Worm (Caenorhabditis elegans) whole organism, late embryonic: ENCODE measurements around the gene F58A4.2.

Experiments
- C38D4.7 ChIP-seq: fragments of 200-800 bp; sonication (Bioruptor generic); optimal IDR thresholded peaks from 2 replicates; lab custom pipeline; 2018; ENCODE audit warnings: mild to moderate bottlenecking, missing genetic modification characterization, moderate library complexity, missing compliant biosample characterization
- F13H6.1 ChIP-seq: sonication (generic microtip); optimal IDR thresholded peaks from 2 replicates; lab custom pipeline; 2016; ENCODE audit warnings: missing genetic modification characterization, missing compliant biosample characterization
- K02D7.2 ChIP-seq: sonication (generic microtip); optimal IDR thresholded peaks from 2 replicates; lab custom pipeline; 2017; ENCODE audit warnings: mild to moderate bottlenecking, missing genetic modification characterization, missing compliant biosample characterization
- Y22D7AL.16 ChIP-seq: sonication (generic microtip); optimal IDR thresholded peaks from 2 replicates; lab custom pipeline; 2016; ENCODE audit warnings: missing genetic modification characterization, missing compliant biosample characterization
- ahr-1 ChIP-seq: sonication (generic microtip); optimal IDR thresholded peaks from 2 replicates; lab custom pipeline; 2016; ENCODE audit warnings: missing genetic modification characterization, missing compliant biosample characterization
- ceh-14 ChIP-seq: sonication (generic microtip); optimal IDR thresholded peaks from 2 replicates; lab custom pipeline; 2016; ENCODE audit warnings: missing genotype, missing genetic modification characterization, missing compliant biosample characterization
- ceh-19 ChIP-seq: fragments of 200-800 bp; sonication (Bioruptor generic); optimal IDR thresholded peaks from 2 replicates; lab custom pipeline; 2018; ENCODE audit warnings: mild to moderate bottlenecking, missing genetic modification characterization, missing compliant biosample characterization
- ceh-22 ChIP-seq: sonication (generic microtip); optimal IDR thresholded peaks from 2 replicates; lab custom pipeline; 2017; ENCODE audit warnings: missing biosample characterization, missing genetic modification characterization
- ceh-30 ChIP-seq: fragments of 150-350 bp; optimal IDR thresholded peaks from 2 replicates; lab custom pipeline; 2014; ENCODE audit warnings: missing biosample characterization, missing genetic modification characterization
- ceh-31 ChIP-seq: sonication (generic microtip); optimal IDR thresholded peaks from 2 replicates; lab custom pipeline; 2016; ENCODE audit warnings: missing genetic modification characterization, missing compliant biosample characterization
- ceh-48 ChIP-seq: sonication (generic microtip); optimal IDR thresholded peaks from 2 replicates; lab custom pipeline; 2016; ENCODE audit warnings: missing genetic modification characterization, inconsistent platforms, missing compliant biosample characterization
- dve-1 ChIP-seq: sonication (generic microtip); optimal IDR thresholded peaks from 2 replicates; lab custom pipeline; 2017; ENCODE audit warnings: antibody characterized with exemption, mild to moderate bottlenecking, missing genetic modification characterization, missing compliant biosample characterization
- elt-2 ChIP-seq: sonication (generic microtip); optimal IDR thresholded peaks from 2 replicates; lab custom pipeline; 2016; ENCODE audit warnings: missing genetic modification reagents, missing genetic modification characterization, missing compliant biosample characterization
- eyg-1 ChIP-seq: sonication (generic microtip); optimal IDR thresholded peaks from 2 replicates; lab custom pipeline; 2016; ENCODE audit warnings: missing genotype, missing genetic modification characterization, missing compliant biosample characterization
- fkh-10 ChIP-seq: fragments of 150-350 bp; optimal IDR thresholded peaks from 2 replicates; lab custom pipeline; 2014; ENCODE audit warnings: missing biosample characterization, missing genetic modification reagents, missing genetic modification characterization
- hlh-15 ChIP-seq: sonication (generic microtip); optimal IDR thresholded peaks from 2 replicates; lab custom pipeline; 2016; ENCODE audit warnings: missing genetic modification characterization, missing compliant biosample characterization
- hlh-30 ChIP-seq: sonication (generic microtip); optimal IDR thresholded peaks from 2 replicates; lab custom pipeline; 2017; ENCODE audit warnings: antibody characterized with exemption, missing genetic modification characterization, missing compliant biosample characterization; ENCODE audit not compliant: insufficient read depth
- hlh-6 ChIP-seq: sonication (generic microtip); optimal IDR thresholded peaks from 2 replicates; lab custom pipeline; 2016; ENCODE audit warnings: missing genotype, missing genetic modification characterization, missing compliant biosample characterization
- hlh-8 ChIP-seq: sonication (generic microtip); optimal IDR thresholded peaks from 2 replicates; lab custom pipeline; 2016; ENCODE audit warnings: missing genotype, missing genetic modification characterization, missing compliant biosample characterization
- mec-3 ChIP-seq: sonication (generic microtip); optimal IDR thresholded peaks from 2 replicates; lab custom pipeline; 2016; ENCODE audit warnings: borderline replicate concordance, missing genetic modification characterization, missing compliant biosample characterization
- nfya-1 ChIP-seq: sonication (generic microtip); optimal IDR thresholded peaks from 2 replicates; lab custom pipeline; 2017; ENCODE audit warnings: missing genetic modification characterization, mild to moderate bottlenecking, missing compliant biosample characterization, antibody characterized with exemption, moderate library complexity
- nhr-11 ChIP-seq: fragments of 150-350 bp; optimal IDR thresholded peaks from 2 replicates; lab custom pipeline; 2014; ENCODE audit warnings: missing biosample characterization, missing genetic modification characterization
- npax-4 ChIP-seq: sonication (generic microtip); optimal IDR thresholded peaks from 2 replicates; lab custom pipeline; 2016; ENCODE audit warnings: missing genetic modification characterization, missing compliant biosample characterization
- odd-2 ChIP-seq: sonication (generic microtip); optimal IDR thresholded peaks from 2 replicates; lab custom pipeline; 2017; ENCODE audit warnings: antibody characterized with exemption, mild to moderate bottlenecking, missing genetic modification characterization, missing compliant biosample characterization
- pag-3 ChIP-seq: sonication (generic microtip); optimal IDR thresholded peaks from 2 replicates; lab custom pipeline; 2016; ENCODE audit warnings: missing compliant biosample characterization, missing genetic modification characterization, borderline replicate concordance
- rnt-1 ChIP-seq: sonication (generic microtip); optimal IDR thresholded peaks from 2 replicates; lab custom pipeline; 2016; ENCODE audit warnings: missing genetic modification characterization, missing compliant biosample characterization
- sdc-2 ChIP-seq: sonication (generic microtip); optimal IDR thresholded peaks from 2 replicates; lab custom pipeline; 2016; ENCODE audit warnings: missing genotype, missing genetic modification characterization, missing compliant biosample characterization
- sox-2 ChIP-seq: fragments of 200-800 bp; sonication (Bioruptor generic); IDR thresholded peaks from 2 replicates; pipeline ENCODE4 v1.3.6; 2022; ENCODE audit warnings: missing genetic modification reagents, missing genetic modification characterization, missing compliant biosample characterization
- sox-4 ChIP-seq: sonication (generic microtip); optimal IDR thresholded peaks from 2 replicates; lab custom pipeline; 2017; ENCODE audit warnings: mild to moderate bottlenecking, missing genetic modification characterization, inconsistent platforms, missing compliant biosample characterization
- ttx-3 ChIP-seq: sonication (generic microtip); optimal IDR thresholded peaks from 2 replicates; lab custom pipeline; 2016; ENCODE audit warnings: missing genetic modification reagents, missing genetic modification characterization, missing compliant biosample characterization
- unc-3 ChIP-seq, 2 experiments: fragments of 200-800 bp in 1 of 2; sonication (Bioruptor generic) in 1 of 2; sonication (generic microtip) in 1 of 2; conservative IDR thresholded peaks in 1 of 2; optimal IDR thresholded peaks in 1 of 2; 2 replicates each; pipeline versions ENCODE4 v1.3.6 to Lab custom; 2016 to 2022; ENCODE audit warnings: missing compliant biosample characterization in 2 of 2, missing genetic modification characterization in 2 of 2, missing genetic modification reagents in 1 of 2
- unc-42 ChIP-seq: sonication (generic microtip); optimal IDR thresholded peaks from 2 replicates; lab custom pipeline; 2016; ENCODE audit warnings: missing genotype, missing genetic modification characterization, missing compliant biosample characterization
- unc-55 ChIP-seq: sonication (generic microtip); optimal IDR thresholded peaks from 2 replicates; lab custom pipeline; 2017; ENCODE audit warnings: missing biosample characterization, missing genetic modification reagents, missing genetic modification characterization
- zip-5 ChIP-seq: sonication (generic microtip); optimal IDR thresholded peaks from 2 replicates; lab custom pipeline; 2016; ENCODE audit warnings: missing genetic modification characterization, missing compliant biosample characterization
- ztf-16 ChIP-seq: sonication (generic microtip); optimal IDR thresholded peaks from 2 replicates; lab custom pipeline; 2017; ENCODE audit warnings: missing genetic modification characterization, missing compliant biosample characterization

Gene F58A4.2

DNA sequence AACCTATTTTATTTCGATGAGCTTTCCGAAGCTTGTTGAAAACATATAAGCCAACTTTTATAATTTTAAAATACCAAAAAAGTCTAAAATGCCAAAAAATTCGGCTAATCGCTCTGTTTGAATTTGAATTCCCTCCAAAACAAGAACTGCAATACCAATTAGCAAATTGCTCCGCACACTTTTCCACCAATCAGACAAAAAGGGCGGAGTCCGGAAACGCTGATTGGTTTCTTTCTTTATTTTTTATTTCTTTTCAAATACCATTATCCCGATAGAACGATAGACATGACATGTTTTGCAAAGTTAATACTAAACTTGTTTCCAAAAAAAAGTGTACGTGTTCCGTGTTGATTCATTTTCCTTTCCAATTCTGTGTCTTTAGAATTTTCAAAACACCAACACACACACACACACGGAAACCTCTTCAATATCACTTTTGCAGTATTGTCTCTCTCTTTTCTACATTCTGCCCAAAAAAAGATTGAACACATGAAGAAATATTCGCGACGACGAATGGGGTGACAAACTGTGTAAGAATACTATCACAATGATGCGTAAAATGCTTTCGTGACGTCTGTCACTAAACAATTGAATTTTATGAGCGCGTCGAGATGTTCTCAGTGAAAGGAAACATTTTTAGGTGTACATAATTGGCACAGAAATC, 17.2 kb upstream of the F58A4.2 start:
- TF ChIP-seq eyg-1 (tag; lab: Kevin White, UChicago) = no peak
- peak; percentile 52 for TF ChIP-seq nfya-1
- TF ChIP-seq, all 69 proteins: peak for 1

DNA sequence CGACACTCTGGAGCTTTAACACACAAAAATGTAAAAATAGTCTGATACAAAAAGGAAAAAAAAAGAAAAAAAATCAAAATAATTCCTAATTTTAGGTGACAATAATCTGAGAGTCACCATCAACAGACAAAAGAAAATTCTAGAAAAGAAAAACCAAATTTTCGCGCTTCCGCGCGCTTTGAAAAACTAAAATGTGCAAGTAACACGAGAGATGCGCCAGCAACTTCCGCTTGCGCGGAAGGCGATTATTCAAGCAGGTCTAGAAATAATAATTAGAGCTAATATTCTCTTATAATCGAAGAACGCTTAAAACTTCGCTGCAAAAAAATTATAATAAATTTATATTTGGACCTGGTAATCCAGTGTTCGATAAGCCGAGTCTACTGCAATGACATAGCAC, 16.4 kb upstream of the F58A4.2 start:
- no peak for TF ChIP-seq ahr-1 (tag; lab: Kevin White, UChicago)
- no peak for TF ChIP-seq ceh-14 (tag; lab: Kevin White, UChicago)
- TF ChIP-seq npax-4 = no peak
- no peak for TF ChIP-seq sdc-2 (tag; lab: Kevin White, UChicago)
- no peak for TF ChIP-seq ceh-19 (GFP tag; lab: Kevin White, UChicago)
- no peak for TF ChIP-seq Y22D7AL.16
- no peak for TF ChIP-seq ceh-22 (tag; lab: Kevin White, UChicago)
- TF ChIP-seq nhr-11 (tag; lab: Kevin White, UChicago) = no peak
- TF ChIP-seq sox-4 (tag; lab: Kevin White, UChicago) = no peak
- TF ChIP-seq dve-1 (tag; lab: Kevin White, UChicago) = no peak
- no peak for TF ChIP-seq hlh-30 (tag; lab: Kevin White, UChicago)
- no peak for TF ChIP-seq rnt-1 (tag; lab: Kevin White, UChicago)
- TF ChIP-seq fkh-10 (GFP tag; lab: Kevin White, UChicago) = no peak
- TF ChIP-seq ttx-3 (tag; lab: Kevin White, UChicago) = no peak
- TF ChIP-seq, all 69 proteins: peak for 0

ce11 chrIII:9616426-9616825, 15.9 kb upstream of the F58A4.2 start, which contains the start of gene hcp-3:
TSS of gene hcp-3 (minus strand) at chrIII:9616470.
- TF ChIP-seq pag-3 (tag; lab: Kevin White, UChicago) (no peak), unc-3 (GFP tag; conservative IDR thresholded peaks at IDR 0.05; lab: Robert Waterston, UW) (no peak), unc-3 (tag; optimal IDR thresholded peaks at IDR 0.05; lab: Kevin White, UChicago) (no peak), npax-4 (no peak), unc-42 (tag; lab: Kevin White, UChicago) (no peak), fkh-10 (GFP tag; lab: Kevin White, UChicago) (no peak), elt-2 (no peak), ceh-30 (tag; lab: Kevin White, UChicago) (no peak), eyg-1 (tag; lab: Kevin White, UChicago) (no peak), nhr-11 (tag; lab: Kevin White, UChicago) (no peak), hlh-6 (tag; lab: Kevin White, UChicago) (no peak), rnt-1 (tag; lab: Kevin White, UChicago) (no peak), sox-2 (GFP tag; lab: Robert Waterston, UW) (no peak), unc-55 (peak; percentile 5), sdc-2 (tag; lab: Kevin White, UChicago) (no peak), odd-2 (tag; lab: Kevin White, UChicago) (no peak), hlh-8 (tag; lab: Kevin White, UChicago) (no peak), ztf-16 (tag; lab: Kevin White, UChicago) (no peak), ahr-1 (tag; lab: Kevin White, UChicago) (no peak), hlh-30 (tag; lab: Kevin White, UChicago) (no peak), hlh-15 (tag; lab: Kevin White, UChicago) (no peak), ceh-48 (tag; lab: Kevin White, UChicago) (peak; percentile 76), ceh-14 (tag; lab: Kevin White, UChicago) (peak; percentile 39), ttx-3 (tag; lab: Kevin White, UChicago) (no peak), K02D7.2 (no peak), F13H6.1 (tag; lab: Kevin White, UChicago) (no peak), nfya-1 (peak; percentile 55), mec-3 (tag; lab: Kevin White, UChicago) (no peak), zip-5 (tag; lab: Kevin White, UChicago) (no peak), sox-4 (tag; lab: Kevin White, UChicago) (no peak), Y22D7AL.16 (no peak), ceh-31 (tag; lab: Kevin White, UChicago) (peak; percentile 37), C38D4.7 (no peak)
